Worm (Caenorhabditis elegans) whole organism, early embryonic: ENCODE results near the gene cdf-1.

Experiments
- flt-1 ChIP-seq: fragments of 200-800 bp; sonication (Bioruptor generic); IDR thresholded peaks from 2 replicates; pipeline ENCODE4 v1.3.6; 2022; ENCODE audit warnings: missing genetic modification characterization, missing compliant biosample characterization
- sea-1 ChIP-seq: fragments of 200-800 bp; sonication (Bioruptor generic); conservative IDR thresholded peaks from 2 replicates; pipeline ENCODE4 v1.3.6; 2022; ENCODE audit warnings: missing genetic modification characterization, missing compliant biosample characterization
- tbx-37 ChIP-seq: fragments of 200-800 bp; sonication (Bioruptor generic); conservative IDR thresholded peaks from 2 replicates; pipeline ENCODE4 v1.3.6; 2022; ENCODE audit warnings: missing genetic modification reagents, missing genetic modification characterization, missing compliant biosample characterization

The cdf-1 gene

ce11 chrX:6450839-6451491 is 54.0 kb downstream of the cdf-1 start, which contains the start of the genes grl-6 and K10C2.6:
grl-6 (minus strand) TSS chrX:6450939.
K10C2.6 (plus strand) TSS chrX:6451441.
- TF ChIP-seq sea-1 (GFP tag; lab: Robert Waterston, UW) (no peak), flt-1 (GFP tag; lab: Robert Waterston, UW) (no peak), tbx-37 (GFP tag; lab: Robert Waterston, UW) (no peak)
